Worm (Caenorhabditis elegans): Measurements from ENCODE around the gene W02F12.4.

DNA sequence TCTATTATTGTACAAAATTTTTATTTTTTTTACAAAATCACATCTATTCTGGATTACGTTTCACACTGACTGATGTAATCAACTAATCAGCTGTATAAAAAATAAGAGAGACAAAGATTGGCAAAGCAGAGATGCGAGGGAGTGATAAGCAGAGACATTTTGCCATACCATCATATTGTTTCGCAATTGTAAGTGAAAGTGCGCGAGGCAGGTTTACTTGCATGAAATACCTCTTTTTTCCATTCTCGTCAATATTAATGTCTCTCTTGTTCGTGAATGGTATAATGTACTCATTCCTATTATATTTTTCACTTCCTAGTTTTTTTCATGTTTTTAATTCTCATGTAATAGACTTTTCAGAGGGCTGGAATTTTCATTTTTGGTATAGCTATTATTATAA, 30.1 kb upstream of the W02F12.4 start:
- TF ChIP-seq him-1 (tag; optimal IDR thresholded peaks at IDR 0.05), result no peak
- TF ChIP-seq W03F9.2 (tag; optimal IDR thresholded peaks at IDR 0.05), result no peak
